Fruit fly (Drosophila melanogaster) whole organism, embryonic: ENCODE data around the gene Pcyt1.

Experiments
- CG17361 ChIP-seq: fragments of 200-800 bp; sonication (Bioruptor generic); IDR thresholded peaks from 3 replicates; pipeline ENCODE4 v1.3.6; 2022; ENCODE audit warnings: missing biosample characterization, missing genetic modification characterization
- CG7745 ChIP-seq: fragments of 200-800 bp; sonication (Bioruptor generic); optimal IDR thresholded peaks from 2 replicates; lab custom pipeline; 2018; ENCODE audit warnings: missing biosample characterization, mild to moderate bottlenecking, missing genetic modification characterization, moderate library complexity
- CTCF ChIP-seq: fragments of 200-800 bp; sonication (Bioruptor generic); optimal IDR thresholded peaks from 2 replicates; lab custom pipeline; 2017; ENCODE audit warnings: missing biosample characterization, mild to moderate bottlenecking, missing genetic modification characterization, moderate library complexity
- Camta ChIP-seq: fragments of 200-800 bp; sonication (Bioruptor generic); optimal IDR thresholded peaks from 2 replicates; lab custom pipeline; 2016; ENCODE audit warnings: missing biosample characterization, missing genetic modification characterization
- ERR ChIP-seq: fragments of 200-800 bp; sonication (Bioruptor generic); optimal IDR thresholded peaks from 2 replicates; lab custom pipeline; 2016; ENCODE audit warnings: missing biosample characterization, missing genetic modification characterization
- HLH4C ChIP-seq: fragments of 200-800 bp; sonication (Bioruptor generic); IDR thresholded peaks from 3 replicates; pipeline ENCODE4 v1.3.6; 2022; ENCODE audit warnings: missing biosample characterization, missing genetic modification characterization; ENCODE audit not compliant: partially characterized antibody
- Hr78 ChIP-seq, 2 experiments: fragments of 200-800 bp in 1 of 2; fragments of >200 bp in 1 of 2; sonication (Bioruptor generic) in 1 of 2; optimal IDR thresholded peaks; 2 replicates each; lab custom pipeline; 2017 to 2019; ENCODE audit warnings: missing biosample characterization in 2 of 2, missing genetic modification characterization in 2 of 2, mild to moderate bottlenecking in 1 of 2, moderate library complexity in 1 of 2
- Hsf ChIP-seq: fragments of 200-800 bp; sonication (Bioruptor generic); optimal IDR thresholded peaks from 3 replicates; lab custom pipeline; 2016; ENCODE audit warnings: missing biosample characterization, missing genetic modification characterization
- Sry-β ChIP-seq: fragments of 200-800 bp; sonication (Bioruptor generic); optimal IDR thresholded peaks from 2 replicates; lab custom pipeline; 2018; ENCODE audit warnings: missing biosample characterization, mild to moderate bottlenecking, missing genetic modification characterization, moderate library complexity
- bowl ChIP-seq: fragments of 200-800 bp; sonication (Bioruptor generic); IDR thresholded peaks from 2 replicates; pipeline ENCODE4 v1.3.6; 2022; ENCODE audit warnings: missing biosample characterization, missing genetic modification characterization
- dm ChIP-seq: fragments of 200-800 bp; sonication (Bioruptor generic); optimal IDR thresholded peaks from 3 replicates; lab custom pipeline; 2016; ENCODE audit warnings: missing biosample characterization, missing genetic modification characterization
- kay ChIP-seq: fragments of 200-800 bp; sonication (Bioruptor generic); optimal IDR thresholded peaks from 2 replicates; lab custom pipeline; 2016; ENCODE audit warnings: missing biosample characterization, missing genetic modification characterization
- nom ChIP-seq: fragments of 200-800 bp; sonication (Bioruptor generic); optimal IDR thresholded peaks from 2 replicates; lab custom pipeline; 2017; ENCODE audit warnings: missing biosample characterization, missing genetic modification characterization, mild to moderate bottlenecking, moderate library complexity, missing genetic modification reagents
- seq ChIP-seq: fragments of 200-800 bp; sonication (Bioruptor generic); IDR thresholded peaks from 2 replicates; pipeline ENCODE4 v1.3.6; 2022; ENCODE audit warnings: missing biosample characterization, missing genetic modification characterization

- TF ChIP-seq Camta (GFP tag; lab: Kevin White, UChicago) (no peak), CG17361 (GFP tag; lab: Robert Waterston, UW) (no peak), Hr78 (GFP tag; optimal IDR thresholded peaks at IDR 0.05; lab: Kevin White, UChicago) (no peak), bowl (no peak), CTCF (no peak), nom (GFP tag; lab: Kevin White, UChicago) (no peak), seq (no peak), kay (GFP tag; lab: Kevin White, UChicago) (no peak), dm (GFP tag; lab: Kevin White, UChicago) (no peak), CG7745 (tag; lab: Kevin White, UChicago) (no peak), ERR (GFP tag; lab: Kevin White, UChicago) (no peak), HLH4C (no peak), Sry-β (GFP tag; lab: Kevin White, UChicago) (no peak), Hsf (no peak)
Observed at dm6 chr3L:1573191-1573590, 27.3 kb downstream of the Pcyt1 start.
